Fruit fly (Drosophila melanogaster) whole organism, embryonic: Measurements from ENCODE around the gene CG13634.
A peak's percentile ranks its signal among the peaks of the same experiment; 100 is the strongest.

Experiments used
- Asciz ChIP-seq: fragments of 200-800 bp; sonication (Bioruptor generic); optimal IDR thresholded peaks from 2 replicates; lab custom pipeline; 2017; ENCODE audit warnings: missing biosample characterization, mild to moderate bottlenecking, missing genetic modification characterization, missing genetic modification reagents
- B-H2 ChIP-seq: fragments of 200-800 bp; sonication (Bioruptor generic); optimal IDR thresholded peaks from 2 replicates; lab custom pipeline; 2018; ENCODE audit warnings: missing biosample characterization, mild to moderate bottlenecking, missing genetic modification characterization
- Bteb2 ChIP-seq: fragments of 200-800 bp; sonication (Bioruptor generic); optimal IDR thresholded peaks from 2 replicates; lab custom pipeline; 2016; ENCODE audit warnings: missing biosample characterization, missing genetic modification characterization
- CG10462 ChIP-seq: fragments of 200-800 bp; sonication (Bioruptor generic); optimal IDR thresholded peaks from 2 replicates; lab custom pipeline; 2016; ENCODE audit warnings: missing biosample characterization, missing genetic modification characterization
- CG11696 ChIP-seq: fragments of 200-800 bp; sonication (Bioruptor generic); IDR thresholded peaks from 2 replicates; pipeline ENCODE4 v1.3.6; 2022; ENCODE audit warnings: missing biosample characterization, missing genetic modification characterization
- CG12155 ChIP-seq: fragments of 200-800 bp; sonication (Bioruptor generic); optimal IDR thresholded peaks from 3 replicates; lab custom pipeline; 2016; ENCODE audit warnings: missing biosample characterization, missing genetic modification characterization
- CG1233 ChIP-seq: fragments of 200-800 bp; sonication (Bioruptor generic); optimal IDR thresholded peaks from 4 replicates; lab custom pipeline; 2018; ENCODE audit warnings: missing biosample characterization, mild to moderate bottlenecking, missing genetic modification characterization
- CG12942 ChIP-seq: fragments of 200-800 bp; sonication (Bioruptor generic); optimal IDR thresholded peaks from 3 replicates; lab custom pipeline; 2016; ENCODE audit warnings: missing biosample characterization, missing genetic modification characterization
- CG13296 ChIP-seq: fragments of 200-800 bp; sonication (Bioruptor generic); optimal IDR thresholded peaks from 3 replicates; lab custom pipeline; 2018; ENCODE audit warnings: missing biosample characterization, mild to moderate bottlenecking, missing genetic modification characterization
- CG13424 ChIP-seq: fragments of 200-800 bp; sonication (Bioruptor generic); optimal IDR thresholded peaks from 2 replicates; lab custom pipeline; 2019; ENCODE audit warnings: missing biosample characterization, mild to moderate bottlenecking, missing genetic modification characterization, moderate library complexity
- CG13624 ChIP-seq: fragments of 200-800 bp; sonication (Bioruptor generic); optimal IDR thresholded peaks from 2 replicates; lab custom pipeline; 2016; ENCODE audit warnings: missing biosample characterization, missing genetic modification characterization
- CG14050 ChIP-seq: fragments of 200-800 bp; sonication (Bioruptor generic); IDR thresholded peaks from 3 replicates; pipeline ENCODE4 v1.3.6; 2022; ENCODE audit warnings: missing biosample characterization, missing genetic modification characterization
- CG17802 ChIP-seq: fragments of 200-800 bp; sonication (Bioruptor generic); optimal IDR thresholded peaks from 2 replicates; lab custom pipeline; 2018; ENCODE audit warnings: missing biosample characterization, mild to moderate bottlenecking, missing genetic modification characterization, moderate library complexity
- CG2202 ChIP-seq: fragments of 200-800 bp; sonication (Bioruptor generic); optimal IDR thresholded peaks from 2 replicates; lab custom pipeline; 2018; ENCODE audit warnings: missing biosample characterization, mild to moderate bottlenecking, missing genetic modification characterization
- CG2678 ChIP-seq: fragments of 200-800 bp; sonication (Bioruptor generic); optimal IDR thresholded peaks from 3 replicates; lab custom pipeline; 2019; ENCODE audit warnings: missing biosample characterization, mild to moderate bottlenecking, missing genetic modification characterization, moderate library complexity
- CG2875 ChIP-seq: fragments of 200-800 bp; sonication (Bioruptor generic); optimal IDR thresholded peaks from 2 replicates; lab custom pipeline; 2017; ENCODE audit warnings: missing biosample characterization, mild to moderate bottlenecking, missing genetic modification characterization, missing genetic modification reagents
- CG34224 ChIP-seq: fragments of 200-800 bp; sonication (Bioruptor generic); IDR thresholded peaks from 3 replicates; pipeline ENCODE4 v1.3.6; 2022; ENCODE audit warnings: missing biosample characterization, missing genetic modification characterization; ENCODE audit not compliant: partially characterized antibody
- CG34376 ChIP-seq: fragments of 200-800 bp; sonication (Bioruptor generic); optimal IDR thresholded peaks from 2 replicates; lab custom pipeline; 2018; ENCODE audit warnings: missing biosample characterization, mild to moderate bottlenecking, missing genetic modification characterization
- CG42726 ChIP-seq: fragments of 200-800 bp; sonication (Bioruptor generic); IDR thresholded peaks from 2 replicates; pipeline ENCODE4 v1.3.6; 2022; ENCODE audit warnings: missing biosample characterization, missing genetic modification characterization; ENCODE audit not compliant: partially characterized antibody
- CG6654 ChIP-seq: fragments of 200-800 bp; sonication (Bioruptor generic); optimal IDR thresholded peaks from 2 replicates; lab custom pipeline; 2017; ENCODE audit warnings: missing biosample characterization, mild to moderate bottlenecking, missing genetic modification characterization
- CG8944 ChIP-seq: fragments of 200-800 bp; sonication (Bioruptor generic); optimal IDR thresholded peaks from 3 replicates; lab custom pipeline; 2016; ENCODE audit warnings: missing biosample characterization, missing genetic modification characterization
- CG9727 ChIP-seq: fragments of 200-800 bp; sonication (Bioruptor generic); optimal IDR thresholded peaks from 3 replicates; lab custom pipeline; 2017; ENCODE audit warnings: missing biosample characterization, mild to moderate bottlenecking, missing genetic modification characterization
- Dad ChIP-seq: fragments of 200-800 bp; sonication (Bioruptor generic); optimal IDR thresholded peaks from 3 replicates; lab custom pipeline; 2016; ENCODE audit warnings: missing biosample characterization, missing genetic modification characterization
- Dfd ChIP-seq, 2 experiments: fragments of >200 bp; optimal IDR thresholded peaks; 2 replicates each; lab custom pipeline; 2017; ENCODE audit warnings: missing biosample characterization in 2 of 2, missing genetic modification characterization in 2 of 2
- Dref ChIP-seq: fragments of 200-800 bp; sonication (Bioruptor generic); IDR thresholded peaks from 2 replicates; pipeline ENCODE4 v1.3.6; 2022; ENCODE audit warnings: missing biosample characterization, missing genetic modification characterization
- Jarid2 ChIP-seq: fragments of 200-800 bp; sonication (Bioruptor generic); optimal IDR thresholded peaks from 3 replicates; lab custom pipeline; 2017; ENCODE audit warnings: mild to moderate bottlenecking, missing biosample characterization, missing genetic modification reagents, missing genetic modification characterization
- Kr ChIP-seq: fragments of 200-800 bp; sonication (Bioruptor generic); optimal IDR thresholded peaks from 2 replicates; lab custom pipeline; 2017; ENCODE audit warnings: missing biosample characterization, mild to moderate bottlenecking, missing genetic modification characterization
- Mad ChIP-seq: fragments of 200-800 bp; sonication (Bioruptor generic); optimal IDR thresholded peaks from 2 replicates; lab custom pipeline; 2016; ENCODE audit warnings: missing biosample characterization, missing genetic modification characterization
- Ptx1 ChIP-seq: fragments of 200-800 bp; sonication (Bioruptor generic); IDR thresholded peaks from 2 replicates; pipeline ENCODE4 v1.3.6; 2022; ENCODE audit warnings: missing biosample characterization, missing genetic modification characterization
- Spps ChIP-seq: fragments of 200-800 bp; sonication (Bioruptor generic); optimal IDR thresholded peaks from 2 replicates; lab custom pipeline; 2018; ENCODE audit warnings: missing biosample characterization, mild to moderate bottlenecking, missing genetic modification characterization
- cas ChIP-seq: fragments of 200-800 bp; sonication (Bioruptor generic); IDR thresholded peaks from 2 replicates; pipeline ENCODE4 v1.3.6; 2022; ENCODE audit warnings: missing biosample characterization, missing genetic modification characterization
- cg ChIP-seq: fragments of 200-800 bp; sonication (Bioruptor generic); optimal IDR thresholded peaks from 3 replicates; lab custom pipeline; 2019; ENCODE audit warnings: missing biosample characterization, mild to moderate bottlenecking, missing genetic modification characterization, moderate library complexity
- ci ChIP-seq: fragments of 200-800 bp; sonication (Bioruptor generic); IDR thresholded peaks from 3 replicates; pipeline ENCODE4 v1.3.6; 2022; ENCODE audit warnings: missing biosample characterization, missing genetic modification characterization
- danr ChIP-seq: fragments of 200-800 bp; sonication (Bioruptor generic); IDR thresholded peaks from 2 replicates; pipeline ENCODE4 v1.3.6; 2022; ENCODE audit warnings: missing biosample characterization, missing genetic modification characterization
- dpn ChIP-seq, 2 experiments: fragments of 200-800 bp; sonication (Bioruptor generic); optimal IDR thresholded peaks; 3 replicates each; lab custom pipeline; 2016; ENCODE audit warnings: missing biosample characterization in 2 of 2, missing genetic modification characterization in 2 of 2
- ewg ChIP-seq: fragments of 200-800 bp; sonication (Bioruptor generic); optimal IDR thresholded peaks from 3 replicates; lab custom pipeline; 2017; ENCODE audit warnings: mild to moderate bottlenecking, missing biosample characterization, missing genetic modification reagents, missing genetic modification characterization
- fd3F ChIP-seq: fragments of 200-800 bp; sonication (Bioruptor generic); optimal IDR thresholded peaks from 2 replicates; lab custom pipeline; 2018; ENCODE audit warnings: missing biosample characterization, mild to moderate bottlenecking, missing genetic modification characterization, moderate library complexity
- fu2 ChIP-seq: fragments of 200-800 bp; sonication (Bioruptor generic); optimal IDR thresholded peaks from 2 replicates; lab custom pipeline; 2016; ENCODE audit warnings: missing biosample characterization, missing genetic modification characterization
- gem ChIP-seq: fragments of 200-800 bp; sonication (Bioruptor generic); optimal IDR thresholded peaks from 2 replicates; lab custom pipeline; 2019; ENCODE audit warnings: missing biosample characterization, mild to moderate bottlenecking, missing genetic modification characterization, moderate library complexity
- grau ChIP-seq: fragments of 200-800 bp; optimal IDR thresholded peaks from 3 replicates; lab custom pipeline; 2019; ENCODE audit warnings: missing biosample characterization, mild to moderate bottlenecking, missing genetic modification characterization, moderate library complexity
- hb ChIP-seq: fragments of 200-800 bp; sonication (Bioruptor generic); IDR thresholded peaks from 3 replicates; pipeline ENCODE4 v1.3.6; 2022; ENCODE audit warnings: missing biosample characterization, missing genetic modification characterization; ENCODE audit not compliant: partially characterized antibody
- jing ChIP-seq: fragments of 200-800 bp; sonication (Bioruptor generic); optimal IDR thresholded peaks from 2 replicates; lab custom pipeline; 2018; ENCODE audit warnings: missing biosample characterization, mild to moderate bottlenecking, missing genetic modification characterization
- kni ChIP-seq: fragments of 200-800 bp; sonication (Bioruptor generic); optimal IDR thresholded peaks from 3 replicates; lab custom pipeline; 2017; ENCODE audit warnings: mild to moderate bottlenecking, missing biosample characterization, missing genetic modification reagents, missing genetic modification characterization
- nmo ChIP-seq: fragments of 200-800 bp; sonication (Bioruptor generic); optimal IDR thresholded peaks from 2 replicates; lab custom pipeline; 2018; ENCODE audit warnings: missing biosample characterization, mild to moderate bottlenecking, missing genetic modification characterization, moderate library complexity
- pb ChIP-seq: fragments of 200-800 bp; sonication (Bioruptor generic); optimal IDR thresholded peaks from 3 replicates; lab custom pipeline; 2016; ENCODE audit warnings: missing biosample characterization, missing genetic modification characterization
- pros ChIP-seq: fragments of 200-800 bp; sonication (Bioruptor generic); optimal IDR thresholded peaks from 3 replicates; lab custom pipeline; 2019; ENCODE audit warnings: missing biosample characterization, mild to moderate bottlenecking, missing genetic modification characterization, moderate library complexity
- salm ChIP-seq: fragments of 200-800 bp; sonication (Bioruptor generic); optimal IDR thresholded peaks from 2 replicates; lab custom pipeline; 2018; ENCODE audit warnings: missing biosample characterization, mild to moderate bottlenecking, missing genetic modification characterization
- scrt ChIP-seq: fragments of 200-800 bp; sonication (Bioruptor generic); optimal IDR thresholded peaks from 2 replicates; lab custom pipeline; 2018; ENCODE audit warnings: missing biosample characterization, mild to moderate bottlenecking, missing genetic modification characterization, moderate library complexity
- slp2 ChIP-seq: fragments of 200-800 bp; sonication (Bioruptor generic); optimal IDR thresholded peaks from 2 replicates; lab custom pipeline; 2016; ENCODE audit warnings: missing biosample characterization, missing genetic modification characterization
- twi ChIP-seq: fragments of 200-800 bp; optimal IDR thresholded peaks from 2 replicates; lab custom pipeline; 2019; ENCODE audit warnings: missing biosample characterization, mild to moderate bottlenecking, missing genetic modification characterization, moderate library complexity

Gene CG13634

dm6 chr3R:24767667-24768340, 22.1 kb downstream of the CG13634 start (continued):
- no peak for TF ChIP-seq CG9727 (GFP tag; lab: Kevin White, UChicago)
- no peak for TF ChIP-seq Asciz (GFP tag; lab: Kevin White, UChicago)
- peak; percentile 3 for TF ChIP-seq nmo (GFP tag; lab: Kevin White, UChicago)
- no peak for TF ChIP-seq CG2678 (tag; lab: Kevin White, UChicago)
- TF ChIP-seq CG13296 (GFP tag; lab: Kevin White, UChicago), result no peak
- TF ChIP-seq cas (GFP tag; lab: Robert Waterston, UW), result no peak
- TF ChIP-seq CG14050 (GFP tag; lab: Robert Waterston, UW), result no peak
- no peak for TF ChIP-seq Bteb2 (GFP tag; lab: Kevin White, UChicago)
- no peak for TF ChIP-seq hb (GFP tag; lab: Robert Waterston, UW)
- no peak for TF ChIP-seq dpn (GFP tag; optimal IDR thresholded peaks at IDR 0.05; lab: Kevin White, UChicago)
- TF ChIP-seq pros (GFP tag; lab: Kevin White, UChicago), result no peak
- peak; percentile 71 for TF ChIP-seq cg
- TF ChIP-seq CG13424 (tag; lab: Kevin White, UChicago), result no peak
- TF ChIP-seq Kr (GFP tag; lab: Kevin White, UChicago), result peak; percentile 28
- no peak for TF ChIP-seq grau (tag; lab: Kevin White, UChicago)
- TF ChIP-seq ci (GFP tag; lab: Robert Waterston, UW), result no peak
- TF ChIP-seq kni (GFP tag; lab: Kevin White, UChicago), result peak; percentile 59
- TF ChIP-seq CG1233 (GFP tag; lab: Kevin White, UChicago), result no peak
- TF ChIP-seq gem, result no peak
- TF ChIP-seq CG12155 (GFP tag; lab: Kevin White, UChicago), result no peak
- no peak for TF ChIP-seq B-H2
- TF ChIP-seq danr (GFP tag; lab: Robert Waterston, UW), result no peak
- TF ChIP-seq CG2202 (tag; lab: Kevin White, UChicago), result peak; percentile 56
- no peak for TF ChIP-seq CG10462
- TF ChIP-seq fd3F (GFP tag; lab: Kevin White, UChicago), result no peak
- no peak for TF ChIP-seq Dfd (GFP tag; optimal IDR thresholded peaks at IDR 0.05; lab: Kevin White, UChicago)
- TF ChIP-seq ewg (GFP tag; lab: Kevin White, UChicago), result no peak
- TF ChIP-seq Dref (GFP tag; lab: Robert Waterston, UW), result no peak
- TF ChIP-seq CG6654 (GFP tag; lab: Kevin White, UChicago), result no peak
- no peak for TF ChIP-seq CG34376
- no peak for TF ChIP-seq pb (GFP tag; lab: Kevin White, UChicago)
- TF ChIP-seq CG34224 (GFP tag; lab: Robert Waterston, UW), result no peak
- no peak for TF ChIP-seq fu2 (GFP tag; lab: Kevin White, UChicago)
- no peak for TF ChIP-seq salm (tag; lab: Kevin White, UChicago)
- no peak for TF ChIP-seq CG12942 (GFP tag; lab: Kevin White, UChicago)
- no peak for TF ChIP-seq jing
- no peak for TF ChIP-seq CG11696
- no peak for TF ChIP-seq Mad (GFP tag; lab: Kevin White, UChicago)
- TF ChIP-seq twi (tag; lab: Kevin White, UChicago), result peak; percentile 12
- no peak for TF ChIP-seq CG2875 (GFP tag; lab: Kevin White, UChicago)
- TF ChIP-seq Ptx1, result no peak
- no peak for TF ChIP-seq Dad (GFP tag; lab: Kevin White, UChicago)
- no peak for TF ChIP-seq Jarid2 (GFP tag; lab: Kevin White, UChicago)
- TF ChIP-seq slp2 (GFP tag; lab: Kevin White, UChicago), result no peak
- no peak for TF ChIP-seq scrt
- TF ChIP-seq CG17802 (tag; lab: Kevin White, UChicago), result no peak
- TF ChIP-seq CG42726 (GFP tag; lab: Robert Waterston, UW), result no peak
- TF ChIP-seq Spps, result peak; percentile 55
- TF ChIP-seq CG8944 (GFP tag; lab: Kevin White, UChicago), result no peak
- TF ChIP-seq CG13624 (GFP tag; lab: Kevin White, UChicago), result no peak
